In the genomic region with DNA sequence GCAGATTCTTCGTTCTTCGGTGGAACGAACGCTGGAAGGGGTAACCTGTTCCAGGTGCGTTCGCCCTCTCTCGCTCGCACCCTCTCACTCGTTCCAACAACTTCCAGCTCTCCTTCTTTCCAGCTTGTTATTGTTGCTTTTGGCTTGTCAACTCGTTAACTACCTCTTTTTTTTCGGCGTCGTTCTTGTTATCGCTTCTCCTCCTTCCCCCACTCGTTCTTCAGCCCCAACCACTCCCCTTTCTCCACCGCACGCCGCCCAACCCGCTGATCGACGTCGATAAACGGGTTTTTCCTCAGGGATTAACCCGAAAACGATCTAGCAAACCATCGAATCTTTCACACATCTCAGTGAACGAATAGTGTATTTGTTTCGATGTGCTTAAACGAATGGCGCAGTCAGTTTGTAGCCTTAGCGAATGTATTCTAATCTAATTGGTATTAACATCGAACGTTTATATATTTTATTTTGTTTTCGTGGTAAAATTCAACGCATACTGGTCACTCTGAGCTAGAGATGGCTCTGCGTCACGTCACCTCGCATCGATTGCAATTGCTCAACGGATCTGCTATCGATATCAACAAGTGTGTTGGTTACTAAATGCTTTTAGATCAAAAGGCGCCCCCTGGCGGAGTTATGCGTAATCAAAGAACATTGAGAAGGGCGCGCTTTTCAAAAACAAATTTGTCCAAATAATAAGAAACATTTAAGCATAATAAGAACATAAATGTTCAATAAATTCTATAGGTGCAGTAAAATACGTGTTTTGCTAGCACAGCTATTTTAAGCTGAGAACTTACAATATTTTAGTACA, we compare ENCODE assay signal across 3 fruit fly cellular contexts.
TF ChIP-seq lines count a peak whose summit lies in the region.

Gene fz4 (minus strand): TSS at position 529 of the 814 bp plus-strand sequence.

TF ChIP-seq in whole organism, embryonic, 481 proteins besides CTCF, POLR2A, EP300 and RAD21 (continued from another document and continues in another):
- peak; percentile 65 for TF ChIP-seq CG1832 (GFP tag; optimal IDR thresholded peaks at IDR 0.05; lab: Kevin White, UChicago)
- peak; percentile 62; the same call in 1 of the 2 replicates for TF ChIP-seq ato (GFP tag; IDR thresholded peaks at IDR 0.05; lab: Robert Waterston, UW; ENCODE audit: partially characterized antibody)
- TF ChIP-seq CG13624 (GFP tag; optimal IDR thresholded peaks at IDR 0.05; lab: Kevin White, UChicago): peak; percentile 31
- TF ChIP-seq CG15601 (tag; optimal IDR thresholded peaks at IDR 0.05; lab: Kevin White, UChicago): no peak
- TF ChIP-seq MTF-1 (GFP tag; optimal IDR thresholded peaks at IDR 0.05; lab: Kevin White, UChicago; ENCODE audit: borderline replicate concordance): no peak
- TF ChIP-seq sna (GFP tag; IDR thresholded peaks at IDR 0.05; lab: Robert Waterston, UW; ENCODE audit: partially characterized antibody): peak; percentile 59
- peak; percentile 61; the same call in 1 of the 3 replicates for TF ChIP-seq ci (GFP tag; IDR thresholded peaks at IDR 0.05; lab: Robert Waterston, UW)
- TF ChIP-seq CG34224 (GFP tag; IDR thresholded peaks at IDR 0.05; lab: Robert Waterston, UW; ENCODE audit: partially characterized antibody): peak; percentile 73
- peak; percentile 52 for TF ChIP-seq CG9932 (GFP tag; IDR thresholded peaks at IDR 0.05; lab: Robert Waterston, UW)
- TF ChIP-seq Ptx1 (GFP tag; IDR thresholded peaks at IDR 0.05; lab: Robert Waterston, UW): 0 out of 2 replicates have a peak, but pooled peaks have one; percentile 14
- peak; percentile 80 for TF ChIP-seq unc-4 (GFP tag; IDR thresholded peaks at IDR 0.05; lab: Robert Waterston, UW; ENCODE audit: partially characterized antibody)
- peak; percentile 59; the same call in 1 of the 3 replicates for TF ChIP-seq hb (GFP tag; IDR thresholded peaks at IDR 0.05; lab: Robert Waterston, UW; ENCODE audit: partially characterized antibody)
- TF ChIP-seq ranshi (GFP tag; IDR thresholded peaks at IDR 0.05; lab: Robert Waterston, UW): no peak
- TF ChIP-seq Sry-δ (GFP tag; optimal IDR thresholded peaks at IDR 0.05; lab: Kevin White, UChicago): peak; percentile 89
- TF ChIP-seq Spps (tag; optimal IDR thresholded peaks at IDR 0.05; lab: Kevin White, UChicago): no peak
- TF ChIP-seq CG2120 (GFP tag; optimal IDR thresholded peaks at IDR 0.05; lab: Kevin White, UChicago): peak; percentile 5
- TF ChIP-seq gcm (GFP tag; optimal IDR thresholded peaks at IDR 0.05; lab: Kevin White, UChicago): peak; percentile 11
- TF ChIP-seq CG6791 (GFP tag; IDR thresholded peaks at IDR 0.05; lab: Robert Waterston, UW; ENCODE audit: partially characterized antibody): peak; percentile 81
- TF ChIP-seq chm (GFP tag; IDR thresholded peaks at IDR 0.05; lab: Robert Waterston, UW): no peak
- TF ChIP-seq CG4424 (GFP tag; optimal IDR thresholded peaks at IDR 0.05; lab: Kevin White, UChicago): no peak
- TF ChIP-seq Atf6 (GFP tag; IDR thresholded peaks at IDR 0.05; lab: Robert Waterston, UW): no peak
- TF ChIP-seq CG14860 (GFP tag; IDR thresholded peaks at IDR 0.05; lab: Robert Waterston, UW; ENCODE audit: partially characterized antibody): peak; percentile 67
- TF ChIP-seq H15 (GFP tag; IDR thresholded peaks at IDR 0.05; lab: Robert Waterston, UW): no peak
- peak; percentile 83 for TF ChIP-seq Opbp (GFP tag; IDR thresholded peaks at IDR 0.05; lab: Robert Waterston, UW; ENCODE audit: partially characterized antibody)
- peak; percentile 23 for TF ChIP-seq Hmr (GFP tag; optimal IDR thresholded peaks at IDR 0.05; lab: Kevin White, UChicago)
- TF ChIP-seq phol (tag; optimal IDR thresholded peaks at IDR 0.05; lab: Kevin White, UChicago): no peak
- peak; percentile 58; the same call in 2 of the 3 replicates for TF ChIP-seq zen2 (GFP tag; IDR thresholded peaks at IDR 0.05; lab: Robert Waterston, UW; ENCODE audit: partially characterized antibody)
- TF ChIP-seq CG2889 (GFP tag; IDR thresholded peaks at IDR 0.05; lab: Robert Waterston, UW): no peak
- TF ChIP-seq nom (GFP tag; optimal IDR thresholded peaks at IDR 0.05; lab: Kevin White, UChicago): peak; percentile 61
- TF ChIP-seq CG15514 (GFP tag; optimal IDR thresholded peaks at IDR 0.05; lab: Kevin White, UChicago): peak; percentile 60
- TF ChIP-seq odd (GFP tag; optimal IDR thresholded peaks at IDR 0.05; lab: Kevin White, UChicago): peak; percentile 8
- TF ChIP-seq onecut (GFP tag; IDR thresholded peaks at IDR 0.05; lab: Robert Waterston, UW): 0 out of 2 replicates have a peak, but pooled peaks have one; percentile 17
- no peak for TF ChIP-seq CG17186 (GFP tag; optimal IDR thresholded peaks at IDR 0.05; lab: Kevin White, UChicago)
- peak; percentile 85 for TF ChIP-seq grn (GFP tag; optimal IDR thresholded peaks at IDR 0.05; lab: Kevin White, UChicago)
- TF ChIP-seq CG1233 (GFP tag; optimal IDR thresholded peaks at IDR 0.05; lab: Kevin White, UChicago): no peak
- peak; percentile 44 for TF ChIP-seq trem (tag; optimal IDR thresholded peaks at IDR 0.05; lab: Kevin White, UChicago)
- peak; percentile 4 for TF ChIP-seq Nf-YC (tag; optimal IDR thresholded peaks at IDR 0.05; lab: Kevin White, UChicago)

TF ChIP-seq in whole organism, prepupa, 60 proteins besides CTCF, POLR2A, EP300 and RAD21 (continued from another document):
- TF ChIP-seq CG6808 (GFP tag; optimal IDR thresholded peaks at IDR 0.05; lab: Kevin White, UChicago) (peak; percentile 19), Blimp-1 (GFP tag; optimal IDR thresholded peaks at IDR 0.05; lab: Kevin White, UChicago) (no peak), CG6854 (GFP tag; optimal IDR thresholded peaks at IDR 0.05; lab: Kevin White, UChicago) (peak; percentile 23), esn (GFP tag; optimal IDR thresholded peaks at IDR 0.05; lab: Kevin White, UChicago) (peak; percentile 27), Met (GFP tag; optimal IDR thresholded peaks at IDR 0.05; lab: Kevin White, UChicago) (no peak), eg (GFP tag; IDR thresholded peaks at IDR 0.05; lab: Robert Waterston, UW) (peak; percentile 37; the same call in 1 of the 3 replicates), CG15336 (GFP tag; IDR thresholded peaks at IDR 0.05; lab: Robert Waterston, UW) (no peak), Sox14 (GFP tag; optimal IDR thresholded peaks at IDR 0.05; lab: Kevin White, UChicago) (peak; percentile 30), acj6 (GFP tag; optimal IDR thresholded peaks at IDR 0.05; lab: Kevin White, UChicago) (no peak)

TF ChIP-seq in whole organism, wandering third instar larva, 38 proteins besides CTCF, POLR2A, EP300 and RAD21 (continued from another document):
- peak; percentile 56 for TF ChIP-seq Hr83 (GFP tag; optimal IDR thresholded peaks at IDR 0.05; lab: Kevin White, UChicago; ENCODE audit: poor library complexity, severe bottlenecking)
- TF ChIP-seq dsf (GFP tag; optimal IDR thresholded peaks at IDR 0.05; lab: Kevin White, UChicago; ENCODE audit: borderline replicate concordance): no peak
- no peak for TF ChIP-seq sage (GFP tag; optimal IDR thresholded peaks at IDR 0.05; lab: Kevin White, UChicago)
- peak; percentile 42 to 76 for TF ChIP-seq dl (GFP tag; optimal IDR thresholded peaks at IDR 0.05; lab: Kevin White, UChicago; ENCODE audit: insufficient read depth in 1 of 2, partially characterized antibody in 2 of 2)
- no peak for TF ChIP-seq CG9705 (GFP tag; optimal IDR thresholded peaks at IDR 0.05; lab: Kevin White, UChicago)
- TF ChIP-seq fru (GFP tag; optimal IDR thresholded peaks at IDR 0.05; lab: Kevin White, UChicago): peak; percentile 35
- no peak for TF ChIP-seq br (GFP tag; optimal IDR thresholded peaks at IDR 0.05; lab: Kevin White, UChicago)
- no peak for TF ChIP-seq OdsH (GFP tag; optimal IDR thresholded peaks at IDR 0.05; lab: Kevin White, UChicago)
- TF ChIP-seq Mio (GFP tag; optimal IDR thresholded peaks at IDR 0.05; lab: Kevin White, UChicago): no peak
- TF ChIP-seq Hr78 (GFP tag; optimal IDR thresholded peaks at IDR 0.05; lab: Kevin White, UChicago): no peak
TF ChIP-seq in whole organism, wandering third instar larva: peak in this region for 10.
